Fruit fly (Drosophila melanogaster) whole organism, embryonic: Measurements from ENCODE around the gene Ccz1.
A peak's percentile ranks its signal among the peaks of the same experiment; 100 is the strongest.

Source experiments
- Awh ChIP-seq: fragments of 200-800 bp; sonication (Bioruptor generic); IDR thresholded peaks from 2 replicates; pipeline ENCODE4, ENCODE4 v1.3.6; 2022; ENCODE audit warnings: missing biosample characterization, missing genetic modification characterization
- CG13123 ChIP-seq: fragments of 200-800 bp; sonication (Bioruptor generic); optimal IDR thresholded peaks from 2 replicates; lab custom pipeline; 2016; ENCODE audit warnings: missing biosample characterization, missing genetic modification characterization
- CG13424 ChIP-seq: fragments of 200-800 bp; sonication (Bioruptor generic); optimal IDR thresholded peaks from 2 replicates; lab custom pipeline; 2019; ENCODE audit warnings: missing biosample characterization, mild to moderate bottlenecking, missing genetic modification characterization, moderate library complexity
- CG14965 ChIP-seq: fragments of 200-800 bp; sonication (Bioruptor generic); optimal IDR thresholded peaks from 2 replicates; lab custom pipeline; 2016; ENCODE audit warnings: missing biosample characterization, missing genetic modification characterization, borderline replicate concordance
- CG15601 ChIP-seq: fragments of 200-800 bp; sonication (Bioruptor generic); optimal IDR thresholded peaks from 3 replicates; lab custom pipeline; 2019; ENCODE audit warnings: missing biosample characterization, mild to moderate bottlenecking, missing genetic modification characterization, moderate library complexity
- CG1792 ChIP-seq: fragments of 200-800 bp; sonication (Bioruptor generic); optimal IDR thresholded peaks from 2 replicates; lab custom pipeline; 2016; ENCODE audit warnings: missing biosample characterization, missing genetic modification characterization
- CG31365 ChIP-seq: fragments of 200-800 bp; sonication (Bioruptor generic); optimal IDR thresholded peaks from 2 replicates; lab custom pipeline; 2018; ENCODE audit warnings: missing biosample characterization, mild to moderate bottlenecking, missing genetic modification characterization
- CG32772 ChIP-seq: fragments of 200-800 bp; sonication (Bioruptor generic); IDR thresholded peaks from 2 replicates; pipeline ENCODE4 v1.3.6; 2022; ENCODE audit warnings: missing biosample characterization, missing genetic modification characterization
- CG34376 ChIP-seq: fragments of 200-800 bp; sonication (Bioruptor generic); optimal IDR thresholded peaks from 2 replicates; lab custom pipeline; 2018; ENCODE audit warnings: missing biosample characterization, mild to moderate bottlenecking, missing genetic modification characterization
- CG4854 ChIP-seq: fragments of 200-800 bp; sonication (Bioruptor generic); optimal IDR thresholded peaks from 2 replicates; lab custom pipeline; 2016; ENCODE audit warnings: missing biosample characterization, missing genetic modification characterization, inconsistent platforms
- CG6175 ChIP-seq: fragments of 200-800 bp; sonication (Bioruptor generic); IDR thresholded peaks from 3 replicates; pipeline ENCODE4 v1.3.6; 2022; ENCODE audit warnings: missing biosample characterization, missing genetic modification characterization
- CG7372 ChIP-seq: fragments of 200-800 bp; sonication (Bioruptor generic); IDR thresholded peaks from 2 replicates; pipeline ENCODE4 v1.3.6; 2022; ENCODE audit warnings: missing biosample characterization, missing genetic modification characterization
- CG9437 ChIP-seq: fragments of 200-800 bp; sonication (Bioruptor generic); optimal IDR thresholded peaks from 2 replicates; lab custom pipeline; 2018; ENCODE audit warnings: missing biosample characterization, mild to moderate bottlenecking, missing genetic modification characterization
- CG9817 ChIP-seq: fragments of 200-800 bp; sonication (Bioruptor generic); optimal IDR thresholded peaks from 2 replicates; lab custom pipeline; 2018; ENCODE audit warnings: missing biosample characterization, mild to moderate bottlenecking, missing genetic modification characterization, moderate library complexity
- D19A ChIP-seq: fragments of 200-800 bp; optimal IDR thresholded peaks from 3 replicates; lab custom pipeline; 2019; ENCODE audit warnings: missing biosample characterization, mild to moderate bottlenecking, missing genetic modification characterization, moderate library complexity
- Dp ChIP-seq: fragments of 200-800 bp; sonication (Bioruptor generic); optimal IDR thresholded peaks from 2 replicates; lab custom pipeline; 2018; ENCODE audit warnings: missing biosample characterization, mild to moderate bottlenecking, missing genetic modification characterization, moderate library complexity
- Ets97D ChIP-seq: fragments of 200-800 bp; sonication (Bioruptor generic); optimal IDR thresholded peaks from 3 replicates; lab custom pipeline; 2016; ENCODE audit warnings: missing biosample characterization, missing genetic modification characterization
- Hmr ChIP-seq: fragments of 200-800 bp; sonication (Bioruptor generic); optimal IDR thresholded peaks from 3 replicates; lab custom pipeline; 2017; ENCODE audit warnings: mild to moderate bottlenecking, missing biosample characterization, missing genetic modification reagents, missing genetic modification characterization
- Kr ChIP-seq: fragments of 200-800 bp; sonication (Bioruptor generic); optimal IDR thresholded peaks from 2 replicates; lab custom pipeline; 2017; ENCODE audit warnings: missing biosample characterization, mild to moderate bottlenecking, missing genetic modification characterization
- NC2α ChIP-seq: fragments of 200-800 bp; sonication (Bioruptor generic); optimal IDR thresholded peaks from 2 replicates; lab custom pipeline; 2016; ENCODE audit warnings: missing biosample characterization, missing genetic modification characterization
- NK7.1 ChIP-seq: fragments of 200-800 bp; sonication (Bioruptor generic); optimal IDR thresholded peaks from 3 replicates; lab custom pipeline; 2016; ENCODE audit warnings: missing biosample characterization, missing genetic modification characterization
- Xrp1 ChIP-seq: fragments of 200-800 bp; sonication (Bioruptor generic); IDR thresholded peaks from 2 replicates; pipeline ENCODE4 v1.3.6; 2022; ENCODE audit warnings: missing biosample characterization, missing genetic modification characterization
- ac ChIP-seq: fragments of 200-800 bp; sonication (Bioruptor generic); optimal IDR thresholded peaks from 3 replicates; lab custom pipeline; 2017; ENCODE audit warnings: missing biosample characterization, mild to moderate bottlenecking, missing genetic modification characterization
- ase ChIP-seq: fragments of 200-800 bp; sonication (Bioruptor generic); IDR thresholded peaks from 3 replicates; pipeline ENCODE4 v1.3.6; 2022; ENCODE audit warnings: missing biosample characterization, missing genetic modification characterization
- ash1 ChIP-seq: fragments of 200-800 bp; sonication (Bioruptor generic); optimal IDR thresholded peaks from 2 replicates; lab custom pipeline; 2018; ENCODE audit warnings: missing biosample characterization, mild to moderate bottlenecking, missing genetic modification characterization
- chm ChIP-seq: fragments of 200-800 bp; sonication (Bioruptor generic); IDR thresholded peaks from 2 replicates; pipeline ENCODE4 v1.3.6; 2022; ENCODE audit warnings: missing biosample characterization, missing genetic modification characterization
- crp ChIP-seq, 2 experiments: fragments of 200-800 bp; sonication (Bioruptor generic); optimal IDR thresholded peaks; 2 replicates in 1 of 2; 3 replicates in 1 of 2; lab custom pipeline; 2017; ENCODE audit warnings: missing biosample characterization in 2 of 2, missing genetic modification characterization in 2 of 2, mild to moderate bottlenecking in 1 of 2, moderate library complexity in 1 of 2
- danr ChIP-seq: fragments of 200-800 bp; sonication (Bioruptor generic); IDR thresholded peaks from 2 replicates; pipeline ENCODE4 v1.3.6; 2022; ENCODE audit warnings: missing biosample characterization, missing genetic modification characterization
- dmrt99B ChIP-seq: fragments of 200-800 bp; sonication (Bioruptor generic); optimal IDR thresholded peaks from 2 replicates; lab custom pipeline; 2018; ENCODE audit warnings: missing biosample characterization, mild to moderate bottlenecking, missing genetic modification characterization, moderate library complexity
- dpn ChIP-seq, 2 experiments: fragments of 200-800 bp; sonication (Bioruptor generic); optimal IDR thresholded peaks; 3 replicates each; lab custom pipeline; 2016; ENCODE audit warnings: missing biosample characterization in 2 of 2, missing genetic modification characterization in 2 of 2
- eve ChIP-seq, 2 experiments: fragments of >200 bp; optimal IDR thresholded peaks; 2 replicates each; lab custom pipeline; 2017; ENCODE audit warnings: missing biosample characterization in 2 of 2, missing genetic modification characterization in 2 of 2
- fd96Cb ChIP-seq: fragments of 200-800 bp; sonication (Bioruptor generic); optimal IDR thresholded peaks from 2 replicates; lab custom pipeline; 2018; ENCODE audit warnings: missing biosample characterization, mild to moderate bottlenecking, missing genetic modification characterization, moderate library complexity
- fu2 ChIP-seq: fragments of 200-800 bp; sonication (Bioruptor generic); optimal IDR thresholded peaks from 2 replicates; lab custom pipeline; 2016; ENCODE audit warnings: missing biosample characterization, missing genetic modification characterization
- gfzf ChIP-seq: fragments of 200-800 bp; sonication (Bioruptor generic); optimal IDR thresholded peaks from 2 replicates; lab custom pipeline; 2016; ENCODE audit warnings: missing biosample characterization, mild to moderate bottlenecking, missing genetic modification characterization, moderate library complexity
- grau ChIP-seq: fragments of 200-800 bp; optimal IDR thresholded peaks from 3 replicates; lab custom pipeline; 2019; ENCODE audit warnings: missing biosample characterization, mild to moderate bottlenecking, missing genetic modification characterization, moderate library complexity
- hb ChIP-seq: fragments of 200-800 bp; sonication (Bioruptor generic); IDR thresholded peaks from 3 replicates; pipeline ENCODE4 v1.3.6; 2022; ENCODE audit warnings: missing biosample characterization, missing genetic modification characterization; ENCODE audit not compliant: partially characterized antibody
- kni ChIP-seq: fragments of 200-800 bp; sonication (Bioruptor generic); optimal IDR thresholded peaks from 3 replicates; lab custom pipeline; 2017; ENCODE audit warnings: mild to moderate bottlenecking, missing biosample characterization, missing genetic modification reagents, missing genetic modification characterization
- maf-S ChIP-seq: fragments of 200-800 bp; sonication (Bioruptor generic); optimal IDR thresholded peaks from 2 replicates; lab custom pipeline; 2016; ENCODE audit warnings: missing biosample characterization, missing genetic modification characterization
- p53 ChIP-seq: fragments of 200-800 bp; sonication (Bioruptor generic); optimal IDR thresholded peaks from 2 replicates; lab custom pipeline; 2016; ENCODE audit warnings: missing biosample characterization, missing genetic modification characterization
- pan ChIP-seq, 4 experiments: fragments of >200 bp in 3 of 4; fragments of 200-800 bp in 1 of 4; sonication (Bioruptor generic) in 1 of 4; optimal IDR thresholded peaks in 3 of 4; IDR thresholded peaks in 1 of 4; 2 replicates each; pipeline versions ENCODE4 v1.3.6 to Lab custom; 2017 to 2022; ENCODE audit warnings: missing biosample characterization in 2 of 4, missing genetic modification characterization in 2 of 4, mixed read lengths in 1 of 4
- pfk ChIP-seq: fragments of 200-800 bp; sonication (Bioruptor generic); optimal IDR thresholded peaks from 2 replicates; lab custom pipeline; 2018; ENCODE audit warnings: missing biosample characterization, mild to moderate bottlenecking, missing genetic modification characterization, moderate library complexity
- prd ChIP-seq, 3 experiments: fragments of >200 bp in 2 of 3; fragments of 200-800 bp in 1 of 3; sonication (Bioruptor generic) in 1 of 3; optimal IDR thresholded peaks in 2 of 3; IDR thresholded peaks in 1 of 3; 2 replicates in 2 of 3; 3 replicates in 1 of 3; pipeline versions ENCODE4 v1.3.6 to Lab custom; 2017 to 2022; ENCODE audit warnings: missing biosample characterization in 1 of 3, missing genetic modification characterization in 1 of 3
- ro ChIP-seq: fragments of 200-800 bp; sonication (Bioruptor generic); IDR thresholded peaks from 2 replicates; pipeline ENCODE4 v1.3.6; 2022; ENCODE audit warnings: missing biosample characterization, missing genetic modification characterization
- row ChIP-seq: fragments of 200-800 bp; sonication (Bioruptor generic); IDR thresholded peaks from 3 replicates; pipeline ENCODE4 v1.3.6; 2022; ENCODE audit warnings: missing biosample characterization, missing genetic modification characterization
- salm ChIP-seq: fragments of 200-800 bp; sonication (Bioruptor generic); optimal IDR thresholded peaks from 2 replicates; lab custom pipeline; 2018; ENCODE audit warnings: missing biosample characterization, mild to moderate bottlenecking, missing genetic modification characterization
- schlank ChIP-seq: fragments of 200-800 bp; sonication (Bioruptor generic); optimal IDR thresholded peaks from 2 replicates; lab custom pipeline; 2018; ENCODE audit warnings: missing biosample characterization, mild to moderate bottlenecking, missing genetic modification characterization
- shn ChIP-seq: fragments of 200-800 bp; sonication (Bioruptor generic); optimal IDR thresholded peaks from 3 replicates; lab custom pipeline; 2016; ENCODE audit warnings: missing biosample characterization, missing genetic modification characterization
- sisA ChIP-seq: fragments of 200-800 bp; sonication (Bioruptor generic); IDR thresholded peaks from 2 replicates; pipeline ENCODE4 v1.3.6; 2022; ENCODE audit warnings: missing biosample characterization, missing genetic modification characterization
- sug ChIP-seq: fragments of 200-800 bp; optimal IDR thresholded peaks from 2 replicates; lab custom pipeline; 2019; ENCODE audit warnings: missing biosample characterization, mild to moderate bottlenecking, missing genetic modification characterization, moderate library complexity
- tio ChIP-seq: fragments of 200-800 bp; sonication (Bioruptor generic); optimal IDR thresholded peaks from 2 replicates; lab custom pipeline; 2017; ENCODE audit warnings: missing biosample characterization, missing genetic modification characterization, inconsistent platforms
- zfh2 ChIP-seq: fragments of 200-800 bp; sonication (Bioruptor generic); optimal IDR thresholded peaks from 2 replicates; lab custom pipeline; 2016; ENCODE audit warnings: missing biosample characterization, missing genetic modification characterization

The Ccz1 gene

DNA sequence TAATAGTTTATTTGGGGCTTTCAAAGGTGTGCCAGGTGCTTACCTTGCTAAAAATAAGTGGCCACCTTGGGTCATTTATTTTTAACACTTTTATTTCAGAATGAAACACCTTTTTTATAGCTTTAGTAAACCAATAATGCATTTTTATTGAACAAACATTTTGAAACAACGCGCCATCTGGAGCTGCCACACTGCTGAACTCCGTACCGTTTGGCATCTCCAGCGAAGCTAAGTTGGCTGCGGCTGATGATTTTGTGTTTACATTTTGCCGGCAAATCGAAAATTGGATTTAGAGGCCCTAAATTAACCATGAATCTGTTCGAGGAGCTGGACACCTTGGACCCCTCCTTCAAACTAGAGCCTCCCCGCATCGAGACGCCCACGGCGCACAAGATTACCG is 6.2 kb upstream of the Ccz1 start, which contains the start of gene ida (continued):
- TF ChIP-seq chm (GFP tag; lab: Robert Waterston, UW) (no peak; the same call in 1 of the 2 replicates), ac (GFP tag; lab: Kevin White, UChicago) (no peak), Xrp1 (no peak), pan (optimal IDR thresholded peaks at IDR 0.05; lab: Kevin White, UChicago) (no peak), pan (GFP tag; optimal IDR thresholded peaks at IDR 0.05 in 1 of 2, IDR thresholded peaks at IDR 0.05 in 1 of 2) (no peak), shn (GFP tag; lab: Kevin White, UChicago) (no peak), D19A (tag; lab: Kevin White, UChicago) (no peak), CG4854 (no peak), Awh (GFP tag; lab: Robert Waterston, UW) (no peak), NK7.1 (GFP tag; lab: Kevin White, UChicago) (no peak), hb (GFP tag; lab: Robert Waterston, UW) (no peak), prd (optimal IDR thresholded peaks at IDR 0.05; lab: Kevin White, UChicago) (no peak), prd (GFP tag; IDR thresholded peaks at IDR 0.05; lab: Robert Waterston, UW) (no peak), ase (GFP tag; lab: Robert Waterston, UW) (no peak), Hmr (no peak), danr (GFP tag; lab: Robert Waterston, UW) (no peak), CG7372 (GFP tag; lab: Robert Waterston, UW) (no peak), ash1 (GFP tag; lab: Kevin White, UChicago) (no peak), sisA (GFP tag; lab: Robert Waterston, UW) (no peak), CG1792 (GFP tag; lab: Kevin White, UChicago) (no peak), CG9817 (no peak), CG31365 (tag; lab: Kevin White, UChicago) (no peak), CG34376 (peak; percentile 53), fd96Cb (tag; lab: Kevin White, UChicago) (no peak), maf-S (GFP tag; lab: Kevin White, UChicago) (no peak), CG9437 (no peak), NC2α (no peak), row (GFP tag; lab: Robert Waterston, UW) (peak; percentile 12; the same call in 1 of the 3 replicates), schlank (no peak), zfh2 (GFP tag; lab: Kevin White, UChicago) (no peak), salm (tag; lab: Kevin White, UChicago) (no peak), CG14965 (GFP tag; lab: Kevin White, UChicago) (no peak), Kr (GFP tag; lab: Kevin White, UChicago) (no peak), eve (GFP tag; optimal IDR thresholded peaks at IDR 0.05; lab: Kevin White, UChicago) (no peak), Dp (peak; percentile 99), tio (GFP tag; lab: Kevin White, UChicago) (no peak), CG32772 (GFP tag; lab: Robert Waterston, UW) (no peak), sug (peak; percentile 44), grau (no peak), CG15601 (peak; percentile 8), kni (GFP tag; lab: Kevin White, UChicago) (no peak), dmrt99B (no peak), ro (GFP tag; lab: Robert Waterston, UW) (no peak), fu2 (GFP tag; lab: Kevin White, UChicago) (no peak), CG13424 (tag; lab: Kevin White, UChicago) (no peak), gfzf (GFP tag; lab: Kevin White, UChicago) (peak; percentile 47), crp (GFP tag; optimal IDR thresholded peaks at IDR 0.05; lab: Kevin White, UChicago) (no peak), pfk (no peak), CG6175 (no peak), Ets97D (GFP tag; lab: Kevin White, UChicago) (peak; percentile 84), dpn (GFP tag; optimal IDR thresholded peaks at IDR 0.05; lab: Kevin White, UChicago) (no peak), p53 (no peak), CG13123 (GFP tag; lab: Kevin White, UChicago) (peak; percentile 43)
